Fruit fly (Drosophila melanogaster) whole organism, embryonic: Measurements from ENCODE around the gene Mgat4b.

ENCODE experiments used
- Aef1 ChIP-seq: fragments of 200-800 bp; sonication (Bioruptor generic); IDR thresholded peaks from 3 replicates; pipeline ENCODE4 v1.3.6; 2022; ENCODE audit warnings: missing biosample characterization, missing genetic modification characterization
- Antp ChIP-seq: fragments of 200-800 bp; sonication (Bioruptor generic); optimal IDR thresholded peaks from 3 replicates; lab custom pipeline; 2016; ENCODE audit warnings: missing biosample characterization, missing genetic modification characterization
- Awh ChIP-seq: fragments of 200-800 bp; sonication (Bioruptor generic); IDR thresholded peaks from 2 replicates; pipeline ENCODE4, ENCODE4 v1.3.6; 2022; ENCODE audit warnings: missing biosample characterization, missing genetic modification characterization
- CG10979 ChIP-seq: fragments of 200-800 bp; sonication (Bioruptor generic); optimal IDR thresholded peaks from 2 replicates; lab custom pipeline; 2018; ENCODE audit warnings: missing biosample characterization, mild to moderate bottlenecking, missing genetic modification characterization, moderate library complexity
- CG11398 ChIP-seq: fragments of 200-800 bp; sonication (Bioruptor generic); optimal IDR thresholded peaks from 2 replicates; lab custom pipeline; 2016; ENCODE audit warnings: missing biosample characterization, missing genetic modification characterization
- CG13624 ChIP-seq: fragments of 200-800 bp; sonication (Bioruptor generic); optimal IDR thresholded peaks from 2 replicates; lab custom pipeline; 2016; ENCODE audit warnings: missing biosample characterization, missing genetic modification characterization
- CG15011 ChIP-seq: fragments of 200-800 bp; sonication (Bioruptor generic); optimal IDR thresholded peaks from 3 replicates; lab custom pipeline; 2018; ENCODE audit warnings: missing biosample characterization, mild to moderate bottlenecking, missing genetic modification characterization
- CG16813 ChIP-seq: fragments of 200-800 bp; sonication (Bioruptor generic); IDR thresholded peaks from 3 replicates; pipeline ENCODE4 v1.3.6; 2022; ENCODE audit warnings: missing biosample characterization, missing genetic modification characterization; ENCODE audit not compliant: partially characterized antibody
- CG1792 ChIP-seq: fragments of 200-800 bp; sonication (Bioruptor generic); optimal IDR thresholded peaks from 2 replicates; lab custom pipeline; 2016; ENCODE audit warnings: missing biosample characterization, missing genetic modification characterization
- CG2120 ChIP-seq: fragments of 200-800 bp; sonication (Bioruptor generic); optimal IDR thresholded peaks from 3 replicates; lab custom pipeline; 2016; ENCODE audit warnings: missing biosample characterization, missing genetic modification characterization
- CG4328 ChIP-seq: fragments of 200-800 bp; sonication (Bioruptor generic); optimal IDR thresholded peaks from 3 replicates; lab custom pipeline; 2017; ENCODE audit warnings: missing biosample characterization, missing genetic modification reagents, missing genetic modification characterization
- CG4707 ChIP-seq: fragments of 200-800 bp; sonication (Bioruptor generic); optimal IDR thresholded peaks from 2 replicates; lab custom pipeline; 2018; ENCODE audit warnings: missing biosample characterization, mild to moderate bottlenecking, missing genetic modification characterization, moderate library complexity
- CG5245 ChIP-seq: fragments of 200-800 bp; sonication (Bioruptor generic); optimal IDR thresholded peaks from 3 replicates; lab custom pipeline; 2016; ENCODE audit warnings: missing biosample characterization, missing genetic modification characterization
- CG6272 ChIP-seq: fragments of 200-800 bp; sonication (Bioruptor generic); IDR thresholded peaks from 2 replicates; pipeline ENCODE4 v1.3.6; 2022; ENCODE audit warnings: missing biosample characterization, missing genetic modification characterization
- CG7745 ChIP-seq: fragments of 200-800 bp; sonication (Bioruptor generic); optimal IDR thresholded peaks from 2 replicates; lab custom pipeline; 2018; ENCODE audit warnings: missing biosample characterization, mild to moderate bottlenecking, missing genetic modification characterization, moderate library complexity
- CG7928 ChIP-seq: fragments of 200-800 bp; sonication (Bioruptor generic); optimal IDR thresholded peaks from 2 replicates; lab custom pipeline; 2017; ENCODE audit warnings: missing biosample characterization, mild to moderate bottlenecking, missing genetic modification characterization
- CkIIα-i1 ChIP-seq: fragments of 200-800 bp; sonication (Bioruptor generic); IDR thresholded peaks from 2 replicates; pipeline ENCODE4 v1.3.6; 2022; ENCODE audit warnings: missing biosample characterization, missing genetic modification characterization
- Deaf1 ChIP-seq: fragments of 200-800 bp; optimal IDR thresholded peaks from 3 replicates; lab custom pipeline; 2019; ENCODE audit warnings: missing biosample characterization, mild to moderate bottlenecking, missing genetic modification characterization, moderate library complexity
- Doc3 ChIP-seq: fragments of 200-800 bp; sonication (Bioruptor generic); IDR thresholded peaks from 3 replicates; pipeline ENCODE4 v1.3.6; 2022; ENCODE audit warnings: missing biosample characterization, missing genetic modification characterization; ENCODE audit not compliant: partially characterized antibody
- Drgx ChIP-seq: fragments of 200-800 bp; sonication (Bioruptor generic); IDR thresholded peaks from 2 replicates; pipeline ENCODE4 v1.3.6; 2022; ENCODE audit warnings: missing biosample characterization, missing genetic modification characterization
- HLH4C ChIP-seq: fragments of 200-800 bp; sonication (Bioruptor generic); IDR thresholded peaks from 3 replicates; pipeline ENCODE4 v1.3.6; 2022; ENCODE audit warnings: missing biosample characterization, missing genetic modification characterization; ENCODE audit not compliant: partially characterized antibody
- Hmx ChIP-seq: fragments of 200-800 bp; sonication (Bioruptor generic); optimal IDR thresholded peaks from 2 replicates; lab custom pipeline; 2016; ENCODE audit warnings: missing biosample characterization, missing genetic modification characterization
- Hsf ChIP-seq: fragments of 200-800 bp; sonication (Bioruptor generic); optimal IDR thresholded peaks from 3 replicates; lab custom pipeline; 2016; ENCODE audit warnings: missing biosample characterization, missing genetic modification characterization
- PHDP ChIP-seq: fragments of 200-800 bp; sonication (Bioruptor generic); optimal IDR thresholded peaks from 3 replicates; lab custom pipeline; 2018; ENCODE audit warnings: missing biosample characterization, mild to moderate bottlenecking, missing genetic modification characterization, moderate library complexity
- Rfx ChIP-seq: fragments of 200-800 bp; sonication (Bioruptor generic); IDR thresholded peaks from 2 replicates; pipeline ENCODE4 v1.3.6; 2022; ENCODE audit warnings: missing biosample characterization, missing genetic modification characterization
- Sin3A ChIP-seq: fragments of >200 bp; optimal IDR thresholded peaks from 2 replicates; lab custom pipeline; 2018
- Spps ChIP-seq: fragments of 200-800 bp; sonication (Bioruptor generic); optimal IDR thresholded peaks from 2 replicates; lab custom pipeline; 2018; ENCODE audit warnings: missing biosample characterization, mild to moderate bottlenecking, missing genetic modification characterization
- Sry-β ChIP-seq: fragments of 200-800 bp; sonication (Bioruptor generic); optimal IDR thresholded peaks from 2 replicates; lab custom pipeline; 2018; ENCODE audit warnings: missing biosample characterization, mild to moderate bottlenecking, missing genetic modification characterization, moderate library complexity
- Taf1 ChIP-seq: fragments of 200-800 bp; sonication (Bioruptor generic); IDR thresholded peaks from 2 replicates; pipeline ENCODE4 v1.3.6; 2022; ENCODE audit warnings: missing biosample characterization, missing genetic modification characterization
- br ChIP-seq: fragments of >200 bp; optimal IDR thresholded peaks from 2 replicates; lab custom pipeline; 2017
- cg ChIP-seq: fragments of 200-800 bp; sonication (Bioruptor generic); optimal IDR thresholded peaks from 3 replicates; lab custom pipeline; 2019; ENCODE audit warnings: missing biosample characterization, mild to moderate bottlenecking, missing genetic modification characterization, moderate library complexity
- chn ChIP-seq: fragments of 200-800 bp; sonication (Bioruptor generic); optimal IDR thresholded peaks from 2 replicates; lab custom pipeline; 2016; ENCODE audit warnings: missing biosample characterization, missing genetic modification characterization
- croc ChIP-seq: fragments of 200-800 bp; sonication (Bioruptor generic); conservative IDR thresholded peaks from 3 replicates; pipeline ENCODE4 v1.3.6; 2022; ENCODE audit warnings: missing biosample characterization, missing genetic modification characterization
- eyg ChIP-seq: fragments of 200-800 bp; sonication (Bioruptor generic); optimal IDR thresholded peaks from 3 replicates; lab custom pipeline; 2016; ENCODE audit warnings: missing biosample characterization, missing genetic modification characterization
- fru ChIP-seq: fragments of >200 bp; optimal IDR thresholded peaks from 2 replicates; lab custom pipeline; 2017
- fu2 ChIP-seq: fragments of 200-800 bp; sonication (Bioruptor generic); optimal IDR thresholded peaks from 2 replicates; lab custom pipeline; 2016; ENCODE audit warnings: missing biosample characterization, missing genetic modification characterization
- kay ChIP-seq: fragments of 200-800 bp; sonication (Bioruptor generic); optimal IDR thresholded peaks from 2 replicates; lab custom pipeline; 2016; ENCODE audit warnings: missing biosample characterization, missing genetic modification characterization
- klu ChIP-seq: fragments of 200-800 bp; sonication (Bioruptor generic); IDR thresholded peaks from 2 replicates; pipeline ENCODE4 v1.3.6; 2022; ENCODE audit warnings: missing biosample characterization, missing genetic modification characterization
- kni ChIP-seq: fragments of 200-800 bp; sonication (Bioruptor generic); optimal IDR thresholded peaks from 3 replicates; lab custom pipeline; 2017; ENCODE audit warnings: mild to moderate bottlenecking, missing biosample characterization, missing genetic modification reagents, missing genetic modification characterization
- nerfin-2 ChIP-seq: fragments of 200-800 bp; sonication (Bioruptor generic); IDR thresholded peaks from 2 replicates; pipeline ENCODE4 v1.3.6; 2022; ENCODE audit warnings: missing biosample characterization, missing genetic modification characterization; ENCODE audit not compliant: partially characterized antibody
- nmo ChIP-seq: fragments of 200-800 bp; sonication (Bioruptor generic); optimal IDR thresholded peaks from 2 replicates; lab custom pipeline; 2018; ENCODE audit warnings: missing biosample characterization, mild to moderate bottlenecking, missing genetic modification characterization, moderate library complexity
- p53 ChIP-seq: fragments of 200-800 bp; sonication (Bioruptor generic); optimal IDR thresholded peaks from 2 replicates; lab custom pipeline; 2016; ENCODE audit warnings: missing biosample characterization, missing genetic modification characterization
- pan ChIP-seq, 4 experiments: fragments of >200 bp in 3 of 4; fragments of 200-800 bp in 1 of 4; sonication (Bioruptor generic) in 1 of 4; optimal IDR thresholded peaks in 3 of 4; IDR thresholded peaks in 1 of 4; 2 replicates each; pipeline versions ENCODE4 v1.3.6 to Lab custom; 2017 to 2022; ENCODE audit warnings: missing biosample characterization in 2 of 4, missing genetic modification characterization in 2 of 4, mixed read lengths in 1 of 4
- phol ChIP-seq: fragments of 200-800 bp; sonication (Bioruptor generic); optimal IDR thresholded peaks from 3 replicates; lab custom pipeline; 2018; ENCODE audit warnings: missing biosample characterization, mild to moderate bottlenecking, missing genetic modification characterization, moderate library complexity
- sd ChIP-seq: fragments of 200-800 bp; sonication (Bioruptor generic); optimal IDR thresholded peaks from 3 replicates; lab custom pipeline; 2018; ENCODE audit warnings: missing biosample characterization, mild to moderate bottlenecking, missing genetic modification characterization, moderate library complexity
- sens-2 ChIP-seq: fragments of 200-800 bp; sonication (Bioruptor generic); IDR thresholded peaks from 2 replicates; pipeline ENCODE4 v1.3.6; 2022; ENCODE audit warnings: missing biosample characterization, missing genetic modification characterization
- seq ChIP-seq: fragments of 200-800 bp; sonication (Bioruptor generic); IDR thresholded peaks from 2 replicates; pipeline ENCODE4 v1.3.6; 2022; ENCODE audit warnings: missing biosample characterization, missing genetic modification characterization
- sna ChIP-seq: fragments of 200-800 bp; sonication (Bioruptor generic); IDR thresholded peaks from 2 replicates; pipeline ENCODE4 v1.3.6; 2022; ENCODE audit warnings: missing biosample characterization, missing genetic modification characterization; ENCODE audit not compliant: partially characterized antibody
- tup ChIP-seq: fragments of 200-800 bp; sonication (Bioruptor generic); optimal IDR thresholded peaks from 2 replicates; lab custom pipeline; 2016; ENCODE audit warnings: missing biosample characterization, mild to moderate bottlenecking, missing genetic modification characterization, moderate library complexity

Gene Mgat4b

dm6 chr3L:14775711-14776660, 6.9 kb upstream of the Mgat4b start, which contains the start of gene mop (continued):
- TF ChIP-seq tup (GFP tag; lab: Kevin White, UChicago) (no peak), CG11398 (GFP tag; lab: Kevin White, UChicago) (no peak), klu (GFP tag; lab: Robert Waterston, UW) (no peak), seq (GFP tag; lab: Robert Waterston, UW) (peak; percentile 53; the same call in 1 of the 2 replicates), sens-2 (no peak), CG7745 (tag; lab: Kevin White, UChicago) (peak; percentile 36), fru (lab: Kevin White, UChicago) (no peak), pan (optimal IDR thresholded peaks at IDR 0.05; lab: Kevin White, UChicago) (no peak), pan (GFP tag; optimal IDR thresholded peaks at IDR 0.05 in 1 of 2, IDR thresholded peaks at IDR 0.05 in 1 of 2) (peak in 1 of 2 experiments; percentile 68), Aef1 (GFP tag; lab: Robert Waterston, UW) (peak; percentile 30; the same call in 1 of the 3 replicates), sd (tag; lab: Kevin White, UChicago) (no peak), Drgx (GFP tag; lab: Robert Waterston, UW) (no peak), phol (tag; lab: Kevin White, UChicago) (peak; percentile 71), br (lab: Kevin White, UChicago) (no peak), CG7928 (GFP tag; lab: Kevin White, UChicago) (no peak), Awh (peak; percentile 43), Doc3 (peak; percentile 42; the same call in 1 of the 3 replicates), p53 (GFP tag; lab: Kevin White, UChicago) (no peak), CG1792 (GFP tag; lab: Kevin White, UChicago) (no peak), Taf1 (no peak), CG4707 (GFP tag; lab: Kevin White, UChicago) (no peak), CG15011 (no peak), eyg (GFP tag; lab: Kevin White, UChicago) (no peak), CG10979 (tag; lab: Kevin White, UChicago) (peak; percentile 43), HLH4C (GFP tag; lab: Robert Waterston, UW) (0 out of 3 replicates have a peak, but pooled peaks have one; percentile 46), Antp (GFP tag; lab: Kevin White, UChicago) (no peak), kni (GFP tag; lab: Kevin White, UChicago) (no peak), Rfx (GFP tag; lab: Robert Waterston, UW) (peak; percentile 81), CG2120 (GFP tag; lab: Kevin White, UChicago) (peak; percentile 64), nmo (GFP tag; lab: Kevin White, UChicago) (peak; percentile 61), CG6272 (GFP tag; lab: Robert Waterston, UW) (no peak), kay (GFP tag; lab: Kevin White, UChicago) (no peak), cg (GFP tag; lab: Kevin White, UChicago) (no peak), Hmx (no peak), Hsf (GFP tag; lab: Kevin White, UChicago) (peak; percentile 1), chn (GFP tag; lab: Kevin White, UChicago) (no peak), fu2 (peak; percentile 9), CG5245 (GFP tag; lab: Kevin White, UChicago) (no peak), croc (GFP tag; lab: Robert Waterston, UW) (no peak), nerfin-2 (GFP tag; lab: Robert Waterston, UW) (no peak), CG4328 (GFP tag; lab: Kevin White, UChicago) (no peak), PHDP (tag; lab: Kevin White, UChicago) (no peak), CG13624 (GFP tag; lab: Kevin White, UChicago) (no peak), CkIIα-i1 (GFP tag; lab: Robert Waterston, UW) (no peak), Deaf1 (no peak), CG16813 (GFP tag; lab: Robert Waterston, UW) (peak; percentile 39; the same call in 1 of the 3 replicates), Sry-β (GFP tag; lab: Kevin White, UChicago) (no peak), Spps (no peak), Sin3A (lab: Kevin White, UChicago) (no peak), sna (GFP tag; lab: Robert Waterston, UW) (no peak)
